Fruit fly (Drosophila melanogaster): ENCODE results near the gene CG11147.

CG11147 gene

DNA sequence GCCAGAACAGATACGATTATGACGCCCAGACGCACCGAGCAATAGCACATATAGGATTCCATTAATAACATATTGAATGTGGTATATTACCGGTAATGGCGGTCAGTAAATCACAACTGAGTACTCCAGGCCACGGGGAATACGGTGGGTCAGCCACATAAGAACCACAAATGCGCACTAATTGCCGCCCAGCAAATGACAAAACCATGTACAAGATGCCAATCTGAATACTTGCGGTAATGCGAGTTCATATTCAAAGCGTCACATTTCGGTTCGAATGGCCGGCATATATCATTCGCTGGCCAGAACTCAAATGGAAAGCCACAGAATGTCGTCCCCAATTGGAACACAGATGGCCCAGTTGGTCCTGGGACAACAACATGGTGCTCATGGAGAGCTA lies 24.5 kb downstream of the CG11147 start, which contains the start of the genes CG14007 and CG34011:
Gene CG14007 (minus strand): TSS at position 101 of the 400 bp plus-strand sequence.
Gene CG34011 (plus strand): TSS at position 122 of the 400 bp plus-strand sequence.
- TF ChIP-seq CG11902 (GFP tag; optimal IDR thresholded peaks at IDR 0.05) (no peak), Blimp-1 (GFP tag; optimal IDR thresholded peaks at IDR 0.05) (no peak), CG7368 (GFP tag; optimal IDR thresholded peaks at IDR 0.05) (no peak), CG6854 (GFP tag; optimal IDR thresholded peaks at IDR 0.05) (no peak), CG1621 (tag; optimal IDR thresholded peaks at IDR 0.05) (no peak), CG4318 (GFP tag; optimal IDR thresholded peaks at IDR 0.05) (no peak), Gug (GFP tag; IDR thresholded peaks at IDR 0.05) (no peak), cyc (GFP tag; optimal IDR thresholded peaks at IDR 0.05) (no peak), CG10631 (GFP tag; optimal IDR thresholded peaks at IDR 0.05) (no peak), Sox14 (GFP tag; optimal IDR thresholded peaks at IDR 0.05) (no peak), Eip78C (GFP tag) (no peak), CG16779 (tag; optimal IDR thresholded peaks at IDR 0.05) (no peak), lz (GFP tag; optimal IDR thresholded peaks at IDR 0.05) (no peak), Smox (GFP tag; optimal IDR thresholded peaks at IDR 0.05) (no peak), Hr38 (GFP tag; optimal IDR thresholded peaks at IDR 0.05) (no peak), salr (GFP tag; optimal IDR thresholded peaks at IDR 0.05) (no peak)

- TF ChIP-seq acj6 (GFP tag; optimal IDR thresholded peaks at IDR 0.05) = no peak
Observed at dm6 chr2L:5706074-5706473, 35.0 kb downstream of the CG11147 start, which contains the start of gene CG7236. Gene CG7236 (plus strand): TSS chr2L:5706374.
